Fruit fly (Drosophila melanogaster) whole organism, embryonic: ENCODE results near the gene CG7715.

Experiments
- CG14710 ChIP-seq: fragments of 200-800 bp; sonication (Bioruptor generic); optimal IDR thresholded peaks from 3 replicates; lab custom pipeline; 2019; ENCODE audit warnings: missing biosample characterization, mild to moderate bottlenecking, missing genetic modification characterization, moderate library complexity
- CG4424 ChIP-seq: fragments of 200-800 bp; sonication (Bioruptor generic); optimal IDR thresholded peaks from 3 replicates; lab custom pipeline; 2016; ENCODE audit warnings: missing biosample characterization, missing genetic modification characterization
- NFAT ChIP-seq: fragments of 200-800 bp; sonication (Bioruptor generic); IDR thresholded peaks from 2 replicates; pipeline ENCODE4 v1.3.6; 2022; ENCODE audit warnings: missing biosample characterization, missing genetic modification characterization
- emc ChIP-seq: fragments of 200-800 bp; sonication (Bioruptor generic); optimal IDR thresholded peaks from 2 replicates; lab custom pipeline; 2016; ENCODE audit warnings: missing biosample characterization, missing genetic modification characterization
- gro ChIP-seq: fragments of 200-800 bp; sonication (Bioruptor generic); optimal IDR thresholded peaks from 2 replicates; lab custom pipeline; 2016; ENCODE audit warnings: missing biosample characterization, missing genetic modification characterization
- ttk ChIP-seq: fragments of 200-800 bp; sonication (Bioruptor generic); IDR thresholded peaks from 2 replicates; pipeline ENCODE4 v2.1.2; 2022; ENCODE audit warnings: missing biosample characterization, missing genetic modification characterization

DNA sequence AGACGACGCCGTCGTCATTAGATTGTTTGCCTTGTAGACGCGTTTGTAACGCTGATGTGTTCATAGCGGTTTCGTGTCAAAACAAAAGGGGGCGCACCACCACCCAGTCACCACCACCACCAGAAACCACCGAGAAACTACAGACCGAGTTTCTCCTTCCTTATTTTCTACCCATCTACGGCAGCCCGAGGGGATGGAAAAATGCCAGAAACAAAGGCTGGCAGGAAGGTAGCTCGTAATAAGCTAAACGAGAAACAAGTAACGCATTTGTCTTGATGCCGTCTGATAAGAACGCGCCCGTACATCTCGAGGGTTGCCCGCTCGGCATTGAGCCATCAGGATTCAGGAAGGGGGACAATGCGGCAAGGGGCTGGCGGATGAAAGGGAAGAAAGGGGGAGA is 20.8 kb downstream of the CG7715 start:
- TF ChIP-seq ttk (GFP tag; lab: Robert Waterston, UW) (no peak), emc (GFP tag; lab: Kevin White, UChicago) (no peak), NFAT (GFP tag; lab: Robert Waterston, UW) (no peak), CG14710 (tag; lab: Kevin White, UChicago) (no peak), CG4424 (GFP tag; lab: Kevin White, UChicago) (no peak), gro (GFP tag; lab: Kevin White, UChicago) (no peak)
